Fruit fly (Drosophila melanogaster): ENCODE measurements around the gene Rrp1.
A peak's percentile ranks its signal among the peaks of the same experiment; 100 is the strongest.

Rrp1 gene

DNA sequence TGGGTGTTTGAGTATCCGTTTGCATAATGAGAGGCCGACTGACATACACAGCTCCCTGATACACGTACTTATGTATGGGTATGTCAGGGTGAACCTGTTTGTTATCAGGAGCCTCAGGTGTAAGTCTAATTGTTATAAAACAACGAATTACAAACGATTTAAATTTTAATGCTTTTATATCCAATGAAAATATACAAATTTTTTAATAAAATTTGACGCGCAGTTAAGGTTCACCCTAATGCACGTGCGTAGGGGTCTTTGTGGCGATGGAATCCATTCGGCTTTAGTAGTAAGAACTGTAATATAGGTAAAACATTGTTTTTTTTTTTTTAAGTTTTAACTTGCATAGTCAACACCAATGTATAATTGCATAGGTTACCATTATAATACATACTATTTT, 27.8 kb downstream of the Rrp1 start (continued):
- TF ChIP-seq GATAd (GFP tag; optimal IDR thresholded peaks at IDR 0.05) (no peak), Hr83 (GFP tag; optimal IDR thresholded peaks at IDR 0.05; ENCODE audit: poor library complexity, severe bottlenecking) (no peak), fru (GFP tag; optimal IDR thresholded peaks at IDR 0.05) (peak; percentile 39), Rel (GFP tag; optimal IDR thresholded peaks at IDR 0.05) (no peak), Rel (tag; optimal IDR thresholded peaks at IDR 0.05) (no peak), Hnf4 (GFP tag; optimal IDR thresholded peaks at IDR 0.05) (no peak), sv (GFP tag; optimal IDR thresholded peaks at IDR 0.05) (no peak), Myc (optimal IDR thresholded peaks at IDR 0.05) (no peak), CG32264 (GFP tag; optimal IDR thresholded peaks at IDR 0.05) (no peak), CG9705 (GFP tag; optimal IDR thresholded peaks at IDR 0.05) (no peak), dsf (GFP tag; optimal IDR thresholded peaks at IDR 0.05; ENCODE audit: borderline replicate concordance) (no peak), HLH106 (tag; optimal IDR thresholded peaks at IDR 0.05) (no peak)

DNA sequence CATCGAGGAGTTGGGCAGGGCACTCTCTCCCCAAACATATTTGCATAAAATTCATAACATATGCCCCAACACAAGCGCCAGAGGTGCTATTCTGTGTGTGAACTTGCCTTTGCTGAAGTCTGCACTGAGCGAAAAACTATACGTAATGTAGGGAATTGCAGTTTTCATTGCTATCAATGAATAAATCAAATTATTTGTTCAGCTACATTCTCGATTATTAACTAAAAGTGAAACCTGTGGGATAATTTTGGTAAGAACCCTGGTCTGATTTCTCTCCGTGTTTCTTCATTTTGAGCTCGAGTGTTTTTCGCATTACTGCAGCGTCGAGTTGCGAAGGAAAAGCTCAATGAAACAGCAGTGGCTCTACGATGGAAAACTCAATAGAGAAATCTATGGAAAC, 29.7 kb downstream of the Rrp1 start:
- no peak for TF ChIP-seq brk (GFP tag; optimal IDR thresholded peaks at IDR 0.05)
- TF ChIP-seq Dif (GFP tag; optimal IDR thresholded peaks at IDR 0.05; ENCODE audit: partially characterized antibody): no peak
- no peak for TF ChIP-seq CrebA (GFP tag; optimal IDR thresholded peaks at IDR 0.05; ENCODE audit: borderline replicate concordance)
- TF ChIP-seq N (GFP tag; optimal IDR thresholded peaks at IDR 0.05): no peak
- TF ChIP-seq Hnf4 (GFP tag; optimal IDR thresholded peaks at IDR 0.05): no peak
- no peak for TF ChIP-seq foxo (GFP tag; optimal IDR thresholded peaks at IDR 0.05)
- TF ChIP-seq Rel (GFP tag; optimal IDR thresholded peaks at IDR 0.05): no peak
- no peak for TF ChIP-seq Rel (tag; optimal IDR thresholded peaks at IDR 0.05)
- TF ChIP-seq dmrt93B (GFP tag; optimal IDR thresholded peaks at IDR 0.05): no peak
- TF ChIP-seq jim (GFP tag; optimal IDR thresholded peaks at IDR 0.05): no peak
- TF ChIP-seq pan (optimal IDR thresholded peaks at IDR 0.05): no peak
- TF ChIP-seq dsf (GFP tag; optimal IDR thresholded peaks at IDR 0.05; ENCODE audit: borderline replicate concordance): no peak
- TF ChIP-seq Abd-B (GFP tag; optimal IDR thresholded peaks at IDR 0.05): no peak

- TF ChIP-seq jim (GFP tag; optimal IDR thresholded peaks at IDR 0.05): no peak
- no peak for TF ChIP-seq N (GFP tag; optimal IDR thresholded peaks at IDR 0.05)
- TF ChIP-seq Vsx2 (GFP tag; optimal IDR thresholded peaks at IDR 0.05; ENCODE audit: partially characterized antibody): no peak
- TF ChIP-seq lola (GFP tag; optimal IDR thresholded peaks at IDR 0.05): no peak
- no peak for TF ChIP-seq Sp1 (GFP tag; optimal IDR thresholded peaks at IDR 0.05)
Measured at dm6 chr2L:2941353-2941752, 31.0 kb downstream of the Rrp1 start.

DNA sequence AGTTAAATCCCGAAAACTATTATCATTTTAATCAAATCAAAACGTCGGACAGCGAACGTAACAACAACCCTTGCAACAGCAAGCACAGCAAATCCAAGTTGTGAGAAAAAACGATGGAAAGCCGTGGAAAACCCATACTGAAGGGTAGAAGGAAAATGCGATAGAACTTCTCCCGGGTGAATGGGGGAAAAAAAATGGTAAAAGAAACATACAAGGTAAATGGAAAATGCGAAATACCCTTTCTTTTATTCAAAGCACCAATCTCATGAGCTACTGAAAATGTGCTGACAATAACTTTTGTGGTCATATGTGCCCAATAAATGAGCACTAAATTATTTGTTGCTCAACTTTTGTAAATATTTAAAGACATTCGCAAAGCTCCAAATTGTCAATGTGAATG, 32.6 kb downstream of the Rrp1 start:
- TF ChIP-seq Vsx2 (GFP tag; optimal IDR thresholded peaks at IDR 0.05; ENCODE audit: partially characterized antibody) (no peak), Abd-B (GFP tag; optimal IDR thresholded peaks at IDR 0.05) (no peak)

dm6 chr2L:2935704-2936103, 36.6 kb downstream of the Rrp1 start:
- peak; percentile 6 for TF ChIP-seq psq (GFP tag; optimal IDR thresholded peaks at IDR 0.05)
- TF ChIP-seq sv (GFP tag; optimal IDR thresholded peaks at IDR 0.05): no peak

DNA sequence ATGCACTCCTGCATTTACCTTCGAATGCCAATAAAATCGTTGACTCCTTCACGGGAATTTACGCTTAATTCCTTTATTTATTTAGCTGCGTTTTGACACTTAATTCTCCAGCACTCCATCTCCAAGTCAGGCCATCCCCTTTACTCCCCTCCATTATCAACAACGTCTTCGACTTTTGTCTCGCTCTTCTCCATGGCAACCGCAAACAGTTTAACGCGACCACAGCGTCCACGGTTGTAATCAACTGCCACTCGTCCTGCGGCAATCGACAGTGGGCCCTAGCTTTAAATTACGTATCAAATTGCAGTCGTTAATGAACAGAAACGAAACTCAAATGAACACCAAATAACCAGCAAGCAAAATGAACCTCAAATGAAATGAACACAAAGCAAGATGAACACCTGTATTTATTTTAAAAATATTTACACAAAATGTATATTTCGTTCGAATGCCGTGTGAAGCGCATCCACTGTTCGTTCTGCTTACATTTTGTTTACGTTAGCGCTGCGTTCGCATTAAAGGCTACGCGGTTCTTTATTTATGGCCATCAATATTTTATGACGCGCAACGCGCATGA, 40.7 kb downstream of the Rrp1 start:
- TF ChIP-seq psq (GFP tag; optimal IDR thresholded peaks at IDR 0.05) (peak; percentile 35), brk (GFP tag; optimal IDR thresholded peaks at IDR 0.05) (no peak), Sp1 (GFP tag; optimal IDR thresholded peaks at IDR 0.05) (peak; percentile 25), woc (GFP tag; optimal IDR thresholded peaks at IDR 0.05) (peak; percentile 32), rgr (GFP tag; optimal IDR thresholded peaks at IDR 0.05) (peak; percentile 11), br (GFP tag; optimal IDR thresholded peaks at IDR 0.05) (peak; percentile 40), dmrt93B (GFP tag; optimal IDR thresholded peaks at IDR 0.05) (peak; percentile 13), HLH106 (tag; optimal IDR thresholded peaks at IDR 0.05) (peak; percentile 34), Dif (GFP tag; optimal IDR thresholded peaks at IDR 0.05; ENCODE audit: partially characterized antibody) (no peak), tai (GFP tag; optimal IDR thresholded peaks at IDR 0.05) (no peak), Dfd (GFP tag; optimal IDR thresholded peaks at IDR 0.05) (no peak), Abd-B (GFP tag; optimal IDR thresholded peaks at IDR 0.05) (no peak), fru (GFP tag; optimal IDR thresholded peaks at IDR 0.05) (peak; percentile 66), CG9705 (GFP tag; optimal IDR thresholded peaks at IDR 0.05) (no peak), h (GFP tag; optimal IDR thresholded peaks at IDR 0.05) (peak; percentile 46), dsf (GFP tag; optimal IDR thresholded peaks at IDR 0.05; ENCODE audit: borderline replicate concordance) (no peak), N (GFP tag; optimal IDR thresholded peaks at IDR 0.05) (no peak), pan (optimal IDR thresholded peaks at IDR 0.05) (no peak), Vsx2 (GFP tag; optimal IDR thresholded peaks at IDR 0.05; ENCODE audit: partially characterized antibody) (no peak), ey (GFP tag; optimal IDR thresholded peaks at IDR 0.05) (peak; percentile 13), OdsH (GFP tag; optimal IDR thresholded peaks at IDR 0.05) (no peak)

All from whole organism, wandering third instar larva.